Fruit fly (Drosophila melanogaster): ENCODE data around the gene FASN1.
A peak's percentile ranks its signal among the peaks of the same experiment; 100 is the strongest.

The FASN1 gene

dm6 chr2L:3105895-3106294, 49.5 kb downstream of the FASN1 start (continued):
- no peak for TF ChIP-seq CG6683 (GFP tag; optimal IDR thresholded peaks at IDR 0.05)
- no peak for TF ChIP-seq Nf-YA (GFP tag; IDR thresholded peaks at IDR 0.05)
- peak; percentile 45 for TF ChIP-seq dmrt99B (tag; optimal IDR thresholded peaks at IDR 0.05)
- TF ChIP-seq dysf (GFP tag; IDR thresholded peaks at IDR 0.05), result no peak
- TF ChIP-seq Rfx (GFP tag; IDR thresholded peaks at IDR 0.05), result peak; percentile 29; the same call in 1 of the 2 replicates
- no peak for TF ChIP-seq aop (GFP tag; IDR thresholded peaks at IDR 0.05)
- peak; percentile 93 for TF ChIP-seq Ets65A (GFP tag)
- no peak for TF ChIP-seq run (tag; optimal IDR thresholded peaks at IDR 0.05)
- no peak for TF ChIP-seq CG17802 (tag; optimal IDR thresholded peaks at IDR 0.05)
- TF ChIP-seq CG11504 (tag; optimal IDR thresholded peaks at IDR 0.05), result peak; percentile 50
- no peak for TF ChIP-seq CG10321 (GFP tag; IDR thresholded peaks at IDR 0.05)
- TF ChIP-seq klu (GFP tag; IDR thresholded peaks at IDR 0.05), result no peak
- TF ChIP-seq chif (GFP tag; optimal IDR thresholded peaks at IDR 0.05), result peak in 1 of 2 experiments; percentile 15
- TF ChIP-seq CG10959 (GFP tag; IDR thresholded peaks at IDR 0.05), result 0 out of 2 replicates have a peak, but pooled peaks have one; percentile 9
- no peak for TF ChIP-seq CG6813 (GFP tag; optimal IDR thresholded peaks at IDR 0.05)
- no peak for TF ChIP-seq CoRest (tag; optimal IDR thresholded peaks at IDR 0.05)
- peak; percentile 7 for TF ChIP-seq CG10267 (tag; optimal IDR thresholded peaks at IDR 0.05)
- TF ChIP-seq CG30431 (GFP tag; optimal IDR thresholded peaks at IDR 0.05), result no peak
- TF ChIP-seq Jarid2 (GFP tag; optimal IDR thresholded peaks at IDR 0.05), result no peak
- TF ChIP-seq Aef1 (GFP tag; IDR thresholded peaks at IDR 0.05), result peak; percentile 11; the same call in 1 of the 3 replicates
- no peak for TF ChIP-seq CG17385 (GFP tag; optimal IDR thresholded peaks at IDR 0.05)
- TF ChIP-seq Dip2 (GFP tag; IDR thresholded peaks at IDR 0.05), result no peak
- TF ChIP-seq CG2202 (tag; optimal IDR thresholded peaks at IDR 0.05), result no peak
- TF ChIP-seq CG1602 (GFP tag; optimal IDR thresholded peaks at IDR 0.05), result no peak
- no peak for TF ChIP-seq ewg (GFP tag; optimal IDR thresholded peaks at IDR 0.05)
- TF ChIP-seq z (GFP tag; IDR thresholded peaks at IDR 0.05), result no peak
- no peak for TF ChIP-seq CG17612 (GFP tag; IDR thresholded peaks at IDR 0.05)
- peak; percentile 52 for TF ChIP-seq phol (tag; optimal IDR thresholded peaks at IDR 0.05)
- TF ChIP-seq org-1 (GFP tag; optimal IDR thresholded peaks at IDR 0.05), result no peak
- no peak for TF ChIP-seq CG9876 (GFP tag; optimal IDR thresholded peaks at IDR 0.05)
- TF ChIP-seq zen2 (GFP tag; IDR thresholded peaks at IDR 0.05; ENCODE audit: partially characterized antibody), result no peak
- TF ChIP-seq Antp (GFP tag; optimal IDR thresholded peaks at IDR 0.05), result peak; percentile 16
- TF ChIP-seq Asciz (GFP tag; optimal IDR thresholded peaks at IDR 0.05), result peak; percentile 18
- no peak for TF ChIP-seq NC2β (GFP tag; optimal IDR thresholded peaks at IDR 0.05)
- TF ChIP-seq Nf-YB (GFP tag; optimal IDR thresholded peaks at IDR 0.05), result no peak
- TF ChIP-seq Hr51 (GFP tag; optimal IDR thresholded peaks at IDR 0.05), result peak in 1 of 2 experiments; percentile 42
- TF ChIP-seq CG10654 (GFP tag; optimal IDR thresholded peaks at IDR 0.05), result no peak
- no peak for TF ChIP-seq Chrac-16 (GFP tag; optimal IDR thresholded peaks at IDR 0.05)
- no peak for TF ChIP-seq cas (GFP tag; IDR thresholded peaks at IDR 0.05)
- TF ChIP-seq Mrtf (GFP tag; IDR thresholded peaks at IDR 0.05), result peak; percentile 12; the same call in 1 of the 3 replicates
- no peak for TF ChIP-seq CG13287 (GFP tag; IDR thresholded peaks at IDR 0.05; ENCODE audit: partially characterized antibody)
- TF ChIP-seq crol (GFP tag; IDR thresholded peaks at IDR 0.05), result no peak
- TF ChIP-seq CG34224 (GFP tag; IDR thresholded peaks at IDR 0.05; ENCODE audit: partially characterized antibody), result no peak
- TF ChIP-seq Ptx1 (GFP tag; IDR thresholded peaks at IDR 0.05), result no peak
- no peak for TF ChIP-seq Kr (GFP tag; optimal IDR thresholded peaks at IDR 0.05)
- TF ChIP-seq B-H1 (GFP tag; IDR thresholded peaks at IDR 0.05), result peak; percentile 13; the same call in 1 of the 3 replicates
- peak; percentile 21 for TF ChIP-seq Oli (tag; optimal IDR thresholded peaks at IDR 0.05)
- TF ChIP-seq lab (GFP tag; optimal IDR thresholded peaks at IDR 0.05), result peak; percentile 13
- peak; percentile 42 for TF ChIP-seq row (GFP tag; IDR thresholded peaks at IDR 0.05)
- TF ChIP-seq H15 (GFP tag; IDR thresholded peaks at IDR 0.05), result 0 out of 3 replicates have a peak, but pooled peaks have one; percentile 40
